Worm (Caenorhabditis elegans): Measurements from ENCODE around the gene fbxb-83.

The fbxb-83 gene

ce11 chrIII:187829-188228 lies 42.8 kb upstream of the fbxb-83 start, which contains the start of gene mxl-2:
mxl-2 (minus strand) TSS chrIII:188131.
- no peak for TF ChIP-seq ets-7 (tag; optimal IDR thresholded peaks at IDR 0.05)

ce11 chrIII:184335-184734 lies 39.3 kb upstream of the fbxb-83 start:
- TF ChIP-seq ceh-13 (GFP tag; optimal IDR thresholded peaks at IDR 0.05) (no peak), ets-7 (tag; optimal IDR thresholded peaks at IDR 0.05) (no peak), sea-1 (GFP tag; conservative IDR thresholded peaks at IDR 0.05) (no peak), F13C5.2 (tag; optimal IDR thresholded peaks at IDR 0.05) (no peak), hmg-4 (GFP tag; optimal IDR thresholded peaks at IDR 0.05) (no peak), tbx-11 (GFP tag; IDR thresholded peaks at IDR 0.05) (no peak), B0310.2 (tag; optimal IDR thresholded peaks at IDR 0.05) (no peak), tra-4 (tag; optimal IDR thresholded peaks at IDR 0.05) (no peak), ama-1 (optimal IDR thresholded peaks at IDR 0.05) (no peak), pes-1 (GFP tag; IDR thresholded peaks at IDR 0.05) (no peak)

DNA sequence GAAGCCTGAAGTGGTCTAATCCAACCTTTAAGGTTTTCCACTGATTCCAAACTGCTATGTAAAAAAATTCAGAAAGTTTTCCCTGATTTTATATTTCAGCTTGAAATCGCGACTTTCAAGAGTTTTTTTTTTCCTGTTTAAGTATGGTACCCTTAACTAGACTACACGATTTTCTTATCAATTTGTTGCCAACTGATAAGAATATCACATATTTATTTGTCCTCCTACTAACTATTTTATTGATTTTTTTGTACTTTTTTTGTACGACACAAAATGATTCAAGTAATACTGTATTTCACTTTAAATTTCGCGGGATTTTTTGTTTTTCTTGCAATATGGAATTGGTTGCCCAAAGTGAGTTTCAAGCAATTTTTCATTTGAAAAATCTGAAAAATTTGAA lies 38.1 kb upstream of the fbxb-83 start:
- TF ChIP-seq tbx-37 (GFP tag; conservative IDR thresholded peaks at IDR 0.05) (no peak), scrt-1 (GFP tag; IDR thresholded peaks at IDR 0.05) (no peak), tbx-11 (GFP tag; IDR thresholded peaks at IDR 0.05) (no peak), hnd-1 (tag; optimal IDR thresholded peaks at IDR 0.05) (no peak)

- TF ChIP-seq hnd-1 (tag; optimal IDR thresholded peaks at IDR 0.05) (no peak), ceh-13 (GFP tag; optimal IDR thresholded peaks at IDR 0.05) (peak; percentile 12)
These were observed 37.1 kb upstream of the fbxb-83 start, which contains the start of gene F40G9.15 for ce11 chrIII:182080-182479. F40G9.15 (plus strand) TSS chrIII:182380.

DNA sequence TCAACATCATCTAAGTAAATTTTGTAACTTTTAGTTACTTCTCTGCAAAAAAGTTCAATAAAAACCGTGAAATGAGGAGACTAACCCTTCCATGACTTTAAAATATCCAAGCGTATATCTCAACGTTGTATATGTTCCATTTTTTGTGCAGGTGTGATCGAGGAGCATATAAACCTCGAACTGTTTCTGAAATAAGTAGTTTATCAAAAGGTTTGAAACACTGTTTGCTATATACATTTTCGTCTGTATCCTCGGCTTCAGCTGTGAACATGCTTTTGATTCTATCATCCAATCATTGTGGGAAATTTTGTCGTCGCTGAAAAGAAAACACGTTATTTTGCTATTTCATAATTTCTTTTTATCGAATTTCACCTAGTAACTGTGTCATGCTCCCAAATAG lies 36.0 kb upstream of the fbxb-83 start, which contains the start of gene F40G9.5:
F40G9.5 (plus strand) TSS at position 301 of the 400 bp plus-strand sequence.
- TF ChIP-seq B0310.2 (tag; optimal IDR thresholded peaks at IDR 0.05) (no peak), aly-1 (tag; optimal IDR thresholded peaks at IDR 0.05) (no peak), scrt-1 (GFP tag; IDR thresholded peaks at IDR 0.05) (no peak), F13C5.2 (tag; optimal IDR thresholded peaks at IDR 0.05) (no peak), hmg-4 (GFP tag; optimal IDR thresholded peaks at IDR 0.05) (no peak), ama-1 (optimal IDR thresholded peaks at IDR 0.05) (no peak), ets-7 (tag; optimal IDR thresholded peaks at IDR 0.05) (no peak), ceh-36 (tag; optimal IDR thresholded peaks at IDR 0.05) (no peak), tra-4 (tag; optimal IDR thresholded peaks at IDR 0.05) (no peak), flt-1 (GFP tag; IDR thresholded peaks at IDR 0.05) (no peak), pes-1 (GFP tag; IDR thresholded peaks at IDR 0.05) (no peak), ceh-13 (GFP tag; optimal IDR thresholded peaks at IDR 0.05) (no peak), tbx-37 (GFP tag; conservative IDR thresholded peaks at IDR 0.05) (no peak), tbx-11 (GFP tag; IDR thresholded peaks at IDR 0.05) (no peak), sea-1 (GFP tag; conservative IDR thresholded peaks at IDR 0.05) (no peak)

DNA sequence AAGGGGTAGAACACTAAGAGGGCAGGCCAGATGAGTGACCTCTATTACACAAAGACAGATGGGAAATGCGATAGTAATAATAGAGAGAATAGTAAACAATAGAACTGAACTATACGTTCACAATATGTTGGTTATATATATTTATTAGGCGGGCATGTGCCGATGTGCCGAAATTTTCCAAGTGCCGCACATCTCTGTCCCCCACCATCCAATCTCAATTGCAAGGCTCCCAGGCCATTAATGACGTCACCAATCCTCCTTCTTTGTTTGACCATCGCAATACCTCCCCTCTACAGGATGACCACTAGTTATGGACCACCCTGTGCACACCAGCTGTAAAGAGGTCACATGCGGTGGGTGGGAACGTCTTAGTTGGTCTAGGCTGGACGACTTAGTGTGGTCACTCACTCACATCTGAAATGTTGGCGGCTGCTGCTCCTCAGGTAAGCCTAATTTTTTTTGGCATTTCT lies 34.1 kb upstream of the fbxb-83 start, which contains the start of gene F40G9.6:
F40G9.6 (plus strand) TSS at position 420 of the 470 bp plus-strand sequence.
- 0 out of 2 replicates have a peak, but pooled peaks have one; percentile 37 for TF ChIP-seq tbx-11 (GFP tag; IDR thresholded peaks at IDR 0.05)
- TF ChIP-seq hmg-4 (GFP tag; optimal IDR thresholded peaks at IDR 0.05) = peak; percentile 60
- TF ChIP-seq aly-1 (tag; optimal IDR thresholded peaks at IDR 0.05) = no peak

ce11 chrIII:178126-178525 lies 33.1 kb upstream of the fbxb-83 start:
- TF ChIP-seq ceh-13 (GFP tag; optimal IDR thresholded peaks at IDR 0.05) (no peak), sea-1 (GFP tag; conservative IDR thresholded peaks at IDR 0.05) (peak; percentile 67; the same call in 1 of the 2 replicates), flt-1 (GFP tag; IDR thresholded peaks at IDR 0.05) (no peak), ama-1 (optimal IDR thresholded peaks at IDR 0.05) (peak; percentile 91), ceh-36 (tag; optimal IDR thresholded peaks at IDR 0.05) (no peak), tbx-11 (GFP tag; IDR thresholded peaks at IDR 0.05) (no peak)

- TF ChIP-seq aly-1 (tag; optimal IDR thresholded peaks at IDR 0.05) = no peak
- TF ChIP-seq ets-7 (tag; optimal IDR thresholded peaks at IDR 0.05) = no peak
- TF ChIP-seq hnd-1 (tag; optimal IDR thresholded peaks at IDR 0.05) = no peak
- no peak for TF ChIP-seq tra-4 (tag; optimal IDR thresholded peaks at IDR 0.05)
- TF ChIP-seq hmg-4 (GFP tag; optimal IDR thresholded peaks at IDR 0.05) = no peak
These were observed 32.7 kb upstream of the fbxb-83 start, which contains the start of gene F40G9.14 for ce11 chrIII:177715-178114. F40G9.14 (minus strand) TSS chrIII:177815.

DNA sequence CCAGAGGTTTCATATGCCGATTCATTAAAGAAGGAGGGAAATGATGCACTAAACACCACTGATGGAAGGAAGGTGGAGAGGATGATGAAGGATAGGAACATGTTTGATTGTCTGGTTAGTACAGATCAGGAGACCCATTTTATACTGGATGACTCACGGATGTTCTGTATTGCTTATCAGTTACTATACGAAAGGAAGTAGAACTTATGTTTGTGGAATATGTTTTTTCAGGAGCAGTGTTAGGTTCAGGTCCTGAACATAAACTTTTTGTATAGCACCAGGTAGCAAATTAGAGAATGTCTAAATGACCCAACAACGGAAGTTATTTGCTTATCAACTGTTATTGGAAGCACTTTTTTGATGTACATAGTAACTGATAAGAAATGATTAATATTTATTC lies 30.7 kb upstream of the fbxb-83 start, which contains the start of gene clec-148:
clec-148 (minus strand) TSS at position 101 of the 400 bp plus-strand sequence.
- TF ChIP-seq sea-1 (GFP tag; conservative IDR thresholded peaks at IDR 0.05) = no peak
- no peak for TF ChIP-seq B0310.2 (tag; optimal IDR thresholded peaks at IDR 0.05)
- TF ChIP-seq ets-7 (tag; optimal IDR thresholded peaks at IDR 0.05) = no peak
- TF ChIP-seq ceh-13 (GFP tag; optimal IDR thresholded peaks at IDR 0.05) = no peak
- TF ChIP-seq hnd-1 (tag; optimal IDR thresholded peaks at IDR 0.05) = no peak
- TF ChIP-seq tbx-37 (GFP tag; conservative IDR thresholded peaks at IDR 0.05) = no peak

DNA sequence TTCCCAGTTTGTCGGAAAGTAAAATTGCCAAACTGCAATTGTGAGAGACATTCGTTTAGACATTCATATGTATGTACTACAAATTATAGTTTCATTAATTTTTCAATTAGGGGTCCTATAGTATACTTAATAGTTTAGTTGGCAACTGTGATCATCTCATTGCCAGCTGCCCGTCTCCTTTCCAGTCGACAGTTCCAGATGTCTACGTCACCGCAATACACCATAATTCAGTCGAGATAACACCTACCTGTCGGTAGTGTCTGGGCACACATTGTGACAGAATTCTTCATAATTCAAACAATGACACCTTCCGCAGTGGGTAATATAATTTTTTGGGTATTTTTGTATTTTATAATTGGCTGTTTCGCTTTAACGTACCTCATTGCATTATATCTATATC lies 28.5 kb upstream of the fbxb-83 start, which contains the start of gene F40G9.19:
F40G9.19 (plus strand) TSS at position 301 of the 400 bp plus-strand sequence.
- TF ChIP-seq hnd-1 (tag; optimal IDR thresholded peaks at IDR 0.05) (no peak), tbx-37 (GFP tag; conservative IDR thresholded peaks at IDR 0.05) (no peak), sea-1 (GFP tag; conservative IDR thresholded peaks at IDR 0.05) (no peak), pes-1 (GFP tag; IDR thresholded peaks at IDR 0.05) (no peak), F13C5.2 (tag; optimal IDR thresholded peaks at IDR 0.05) (no peak), ama-1 (optimal IDR thresholded peaks at IDR 0.05) (no peak), ets-7 (tag; optimal IDR thresholded peaks at IDR 0.05) (no peak), aly-1 (tag; optimal IDR thresholded peaks at IDR 0.05) (no peak), scrt-1 (GFP tag; IDR thresholded peaks at IDR 0.05) (no peak), ceh-36 (tag; optimal IDR thresholded peaks at IDR 0.05) (no peak), hmbx-1 (tag; optimal IDR thresholded peaks at IDR 0.05) (no peak), hmg-4 (GFP tag; optimal IDR thresholded peaks at IDR 0.05) (no peak), ceh-13 (GFP tag; optimal IDR thresholded peaks at IDR 0.05) (no peak), tbx-11 (GFP tag; IDR thresholded peaks at IDR 0.05) (no peak), B0310.2 (tag; optimal IDR thresholded peaks at IDR 0.05) (no peak), tra-4 (tag; optimal IDR thresholded peaks at IDR 0.05) (no peak), flt-1 (GFP tag; IDR thresholded peaks at IDR 0.05) (no peak)
